Worm (Caenorhabditis elegans) whole organism, L4 larva: ENCODE data around the gene asp-17.

Experiments used
- F37D6.2 ChIP-seq: sonication (generic microtip); optimal IDR thresholded peaks from 2 replicates; lab custom pipeline; 2016; ENCODE audit warnings: mild to moderate bottlenecking, missing genetic modification characterization, missing compliant biosample characterization
- F49E8.2 ChIP-seq: sonication (generic microtip); optimal IDR thresholded peaks from 2 replicates; lab custom pipeline; 2016; ENCODE audit warnings: missing compliant biosample characterization, mild to moderate bottlenecking, missing genetic modification characterization, borderline replicate concordance
- Y48G9A.11 ChIP-seq: fragments of 200-800 bp; sonication (Bioruptor generic); IDR thresholded peaks from 2 replicates; pipeline ENCODE4 v1.3.6; 2022; ENCODE audit warnings: missing genetic modification reagents, missing genetic modification characterization, missing compliant biosample characterization
- ZK337.2 ChIP-seq: fragments of 200-800 bp; sonication (Bioruptor generic); IDR thresholded peaks from 2 replicates; pipeline ENCODE4 v1.3.6; 2022; ENCODE audit warnings: missing genetic modification reagents, missing genetic modification characterization, missing compliant biosample characterization
- ceh-32 ChIP-seq: sonication (generic microtip); optimal IDR thresholded peaks from 2 replicates; lab custom pipeline; 2016; ENCODE audit warnings: mild to moderate bottlenecking, missing genetic modification characterization, missing compliant biosample characterization; ENCODE audit not compliant: poor library complexity
- ceh-82 ChIP-seq: sonication (generic microtip); optimal IDR thresholded peaks from 2 replicates; lab custom pipeline; 2017; ENCODE audit warnings: missing biosample characterization, missing genetic modification characterization
- egl-27 ChIP-seq: sonication (generic microtip); optimal IDR thresholded peaks from 3 replicates; lab custom pipeline; 2017; ENCODE audit warnings: missing biosample characterization, missing genetic modification reagents, missing genetic modification characterization
- mdl-1 ChIP-seq, 2 experiments: fragments of 150-350 bp in 1 of 2; sonication (generic microtip) in 1 of 2; optimal IDR thresholded peaks; 2 replicates each; lab custom pipeline; 2014 to 2017; ENCODE audit warnings: missing biosample characterization in 2 of 2, missing genetic modification characterization in 2 of 2
- mdt-29 ChIP-seq: fragments of 200-800 bp; sonication (Bioruptor generic); IDR thresholded peaks from 2 replicates; pipeline ENCODE4 v1.3.6; 2022; ENCODE audit warnings: missing genetic modification reagents, missing genetic modification characterization, missing compliant biosample characterization
- nhr-237 ChIP-seq: sonication (generic microtip); optimal IDR thresholded peaks from 2 replicates; lab custom pipeline; 2017; ENCODE audit warnings: missing biosample characterization, missing genetic modification characterization
- nhr-28 ChIP-seq: fragments of 150-350 bp; optimal IDR thresholded peaks from 2 replicates; lab custom pipeline; 2014; ENCODE audit warnings: missing biosample characterization, missing genetic modification characterization
- pqm-1 ChIP-seq: sonication (generic microtip); optimal IDR thresholded peaks from 2 replicates; lab custom pipeline; 2017; ENCODE audit warnings: missing biosample characterization, missing genetic modification characterization

ce11 chrV:19010405-19010804, 26.7 kb downstream of the asp-17 start:
- TF ChIP-seq mdl-1 (tag; optimal IDR thresholded peaks at IDR 0.05; lab: Kevin White, UChicago): no peak
- no peak for TF ChIP-seq egl-27
- TF ChIP-seq Y48G9A.11: no peak
- TF ChIP-seq mdt-29 (GFP tag; lab: Robert Waterston, UW): no peak
- TF ChIP-seq ceh-82: no peak
- no peak for TF ChIP-seq pqm-1 (tag; lab: Kevin White, UChicago)
- TF ChIP-seq F37D6.2 (tag; lab: Kevin White, UChicago): no peak
- TF ChIP-seq ZK337.2 (GFP tag; lab: Robert Waterston, UW): no peak
- no peak for TF ChIP-seq nhr-28 (tag; lab: Kevin White, UChicago)
- TF ChIP-seq F49E8.2 (tag; lab: Kevin White, UChicago): no peak
- no peak for TF ChIP-seq ceh-32 (tag; lab: Kevin White, UChicago)
- no peak for TF ChIP-seq nhr-237 (tag; lab: Kevin White, UChicago)
